Fruit fly (Drosophila melanogaster): Measurements from ENCODE around the gene Spc25.

DNA sequence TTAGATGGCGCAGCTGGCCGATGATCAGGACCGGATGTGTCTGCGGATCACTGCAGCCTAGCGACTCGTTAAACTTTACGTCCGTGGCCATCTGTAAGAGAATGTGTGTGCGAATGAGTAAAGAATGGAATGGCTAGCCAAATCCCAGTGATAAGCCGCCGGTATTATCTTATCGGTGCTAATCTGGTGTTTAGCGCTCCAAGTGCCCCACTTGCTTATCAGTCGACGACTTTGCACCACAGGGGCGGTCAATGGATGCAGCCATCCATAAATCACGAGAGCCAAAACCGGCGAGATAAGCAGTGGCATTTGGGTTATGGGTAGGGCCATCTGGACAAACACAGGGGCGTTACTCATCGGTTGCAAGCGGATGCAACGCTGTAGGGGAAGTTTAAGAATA, 1.3 kb upstream of the Spc25 start:
- TF ChIP-seq psq (GFP tag; optimal IDR thresholded peaks at IDR 0.05) (no peak), fru (GFP tag; optimal IDR thresholded peaks at IDR 0.05) (no peak), sv (GFP tag; optimal IDR thresholded peaks at IDR 0.05) (no peak), usp (GFP tag; optimal IDR thresholded peaks at IDR 0.05) (no peak), br (GFP tag; optimal IDR thresholded peaks at IDR 0.05) (no peak), foxo (GFP tag; optimal IDR thresholded peaks at IDR 0.05) (no peak), h (GFP tag; optimal IDR thresholded peaks at IDR 0.05) (peak; percentile 23), Hr78 (GFP tag; optimal IDR thresholded peaks at IDR 0.05) (no peak), GATAd (GFP tag; optimal IDR thresholded peaks at IDR 0.05) (no peak)

Measured in whole organism, wandering third instar larva.